Fruit fly (Drosophila melanogaster) whole organism, embryonic: ENCODE measurements around the gene CG7794.

ENCODE experiments used
- C15 ChIP-seq: fragments of 200-800 bp; sonication (Bioruptor generic); IDR thresholded peaks from 3 replicates; pipeline ENCODE4 v1.3.6; 2022; ENCODE audit warnings: missing biosample characterization, missing genetic modification characterization
- CG10274 ChIP-seq: fragments of 200-800 bp; sonication (Bioruptor generic); optimal IDR thresholded peaks from 3 replicates; lab custom pipeline; 2017; ENCODE audit warnings: missing biosample characterization, mild to moderate bottlenecking, missing genetic modification characterization
- CG12104 ChIP-seq: fragments of 200-800 bp; sonication (Bioruptor generic); optimal IDR thresholded peaks from 3 replicates; lab custom pipeline; 2016; ENCODE audit warnings: missing biosample characterization, missing genetic modification characterization
- CG13287 ChIP-seq: fragments of 200-800 bp; sonication (Bioruptor generic); IDR thresholded peaks from 2 replicates; pipeline ENCODE4 v1.3.6; 2022; ENCODE audit warnings: missing biosample characterization, missing genetic modification characterization; ENCODE audit not compliant: partially characterized antibody
- CG13424 ChIP-seq: fragments of 200-800 bp; sonication (Bioruptor generic); optimal IDR thresholded peaks from 2 replicates; lab custom pipeline; 2019; ENCODE audit warnings: missing biosample characterization, mild to moderate bottlenecking, missing genetic modification characterization, moderate library complexity
- CG13775 ChIP-seq: fragments of 200-800 bp; sonication (Bioruptor generic); optimal IDR thresholded peaks from 3 replicates; lab custom pipeline; 2017; ENCODE audit warnings: missing biosample characterization, mild to moderate bottlenecking, missing genetic modification characterization
- CG15269 ChIP-seq: fragments of 200-800 bp; sonication (Bioruptor generic); optimal IDR thresholded peaks from 2 replicates; lab custom pipeline; 2018; ENCODE audit warnings: missing biosample characterization, mild to moderate bottlenecking, missing genetic modification characterization, moderate library complexity
- CG31365 ChIP-seq: fragments of 200-800 bp; sonication (Bioruptor generic); optimal IDR thresholded peaks from 2 replicates; lab custom pipeline; 2018; ENCODE audit warnings: missing biosample characterization, mild to moderate bottlenecking, missing genetic modification characterization
- CG33557 ChIP-seq: fragments of 200-800 bp; sonication (Bioruptor generic); optimal IDR thresholded peaks from 2 replicates; lab custom pipeline; 2019; ENCODE audit warnings: missing biosample characterization, mild to moderate bottlenecking, missing genetic modification characterization, moderate library complexity
- CG42726 ChIP-seq: fragments of 200-800 bp; sonication (Bioruptor generic); IDR thresholded peaks from 2 replicates; pipeline ENCODE4 v1.3.6; 2022; ENCODE audit warnings: missing biosample characterization, missing genetic modification characterization; ENCODE audit not compliant: partially characterized antibody
- CG9932 ChIP-seq: fragments of 200-800 bp; sonication (Bioruptor generic); IDR thresholded peaks from 2 replicates; pipeline ENCODE4 v1.3.6; 2022; ENCODE audit warnings: missing biosample characterization, missing genetic modification characterization
- D19A ChIP-seq: fragments of 200-800 bp; optimal IDR thresholded peaks from 3 replicates; lab custom pipeline; 2019; ENCODE audit warnings: missing biosample characterization, mild to moderate bottlenecking, missing genetic modification characterization, moderate library complexity
- Drgx ChIP-seq: fragments of 200-800 bp; sonication (Bioruptor generic); IDR thresholded peaks from 2 replicates; pipeline ENCODE4 v1.3.6; 2022; ENCODE audit warnings: missing biosample characterization, missing genetic modification characterization
- Ets65A ChIP-seq: fragments of 200-800 bp; sonication (Bioruptor generic); peaks from one replicate; lab custom pipeline; 2016; ENCODE audit warnings: missing biosample characterization, missing genetic modification characterization
- H15 ChIP-seq: fragments of 200-800 bp; sonication (Bioruptor generic); IDR thresholded peaks from 3 replicates; pipeline ENCODE4 v1.3.6; 2022; ENCODE audit warnings: missing biosample characterization, missing genetic modification characterization
- HmgZ ChIP-seq: fragments of 200-800 bp; sonication (Bioruptor generic); optimal IDR thresholded peaks from 2 replicates; lab custom pipeline; 2018; ENCODE audit warnings: missing biosample characterization, mild to moderate bottlenecking, missing genetic modification characterization
- Hr51 ChIP-seq, 2 experiments: fragments of 200-800 bp; sonication (Bioruptor generic); optimal IDR thresholded peaks; 2 replicates in 1 of 2; 3 replicates in 1 of 2; lab custom pipeline; 2016 to 2018; ENCODE audit warnings: missing biosample characterization in 2 of 2, missing genetic modification characterization in 2 of 2, mild to moderate bottlenecking in 1 of 2, moderate library complexity in 1 of 2
- Lhr ChIP-seq: fragments of 200-800 bp; sonication (Bioruptor generic); optimal IDR thresholded peaks from 3 replicates; lab custom pipeline; 2017; ENCODE audit warnings: mild to moderate bottlenecking, missing biosample characterization, missing genetic modification reagents, missing genetic modification characterization
- Meics ChIP-seq: fragments of 200-800 bp; sonication (Bioruptor generic); optimal IDR thresholded peaks from 2 replicates; lab custom pipeline; 2017; ENCODE audit warnings: missing biosample characterization, mild to moderate bottlenecking, missing genetic modification characterization
- Mrtf ChIP-seq: fragments of 200-800 bp; sonication (Bioruptor generic); IDR thresholded peaks from 3 replicates; pipeline ENCODE4 v1.3.6; 2022; ENCODE audit warnings: missing biosample characterization, missing genetic modification characterization
- Oaz ChIP-seq: fragments of 200-800 bp; sonication (Bioruptor generic); IDR thresholded peaks from 2 replicates; pipeline ENCODE4 v1.3.6; 2022; ENCODE audit warnings: missing biosample characterization, missing genetic modification characterization
- Opbp ChIP-seq: fragments of 200-800 bp; sonication (Bioruptor generic); IDR thresholded peaks from 3 replicates; pipeline ENCODE4 v1.3.6; 2022; ENCODE audit warnings: missing biosample characterization, missing genetic modification characterization; ENCODE audit not compliant: partially characterized antibody
- Sry-δ ChIP-seq: fragments of 200-800 bp; sonication (Bioruptor generic); optimal IDR thresholded peaks from 2 replicates; lab custom pipeline; 2016; ENCODE audit warnings: missing biosample characterization, missing genetic modification characterization
- Stat92E ChIP-seq, 3 experiments: fragments of >200 bp in 2 of 3; fragments of 200-800 bp in 1 of 3; sonication (Bioruptor generic) in 1 of 3; optimal IDR thresholded peaks; 2 replicates each; lab custom pipeline; 2017 to 2019; ENCODE audit warnings: missing biosample characterization in 3 of 3, missing genetic modification characterization in 3 of 3, mild to moderate bottlenecking in 1 of 3, moderate library complexity in 1 of 3
- TFAM ChIP-seq: fragments of 200-800 bp; sonication (Bioruptor generic); optimal IDR thresholded peaks from 2 replicates; lab custom pipeline; 2017; ENCODE audit warnings: missing biosample characterization, missing genetic modification characterization, inconsistent platforms
- crol ChIP-seq: fragments of 200-800 bp; sonication (Bioruptor generic); IDR thresholded peaks from 2 replicates; pipeline ENCODE4 v1.3.6; 2022; ENCODE audit warnings: missing biosample characterization, missing genetic modification characterization
- dmrt99B ChIP-seq: fragments of 200-800 bp; sonication (Bioruptor generic); optimal IDR thresholded peaks from 2 replicates; lab custom pipeline; 2018; ENCODE audit warnings: missing biosample characterization, mild to moderate bottlenecking, missing genetic modification characterization, moderate library complexity
- gce ChIP-seq: fragments of 200-800 bp; sonication (Bioruptor generic); IDR thresholded peaks from 3 replicates; pipeline ENCODE4 v1.3.6; 2022; ENCODE audit warnings: missing biosample characterization, missing genetic modification characterization
- gem ChIP-seq: fragments of 200-800 bp; sonication (Bioruptor generic); optimal IDR thresholded peaks from 2 replicates; lab custom pipeline; 2019; ENCODE audit warnings: missing biosample characterization, mild to moderate bottlenecking, missing genetic modification characterization, moderate library complexity
- pfk ChIP-seq: fragments of 200-800 bp; sonication (Bioruptor generic); optimal IDR thresholded peaks from 2 replicates; lab custom pipeline; 2018; ENCODE audit warnings: missing biosample characterization, mild to moderate bottlenecking, missing genetic modification characterization, moderate library complexity
- phol ChIP-seq: fragments of 200-800 bp; sonication (Bioruptor generic); optimal IDR thresholded peaks from 3 replicates; lab custom pipeline; 2018; ENCODE audit warnings: missing biosample characterization, mild to moderate bottlenecking, missing genetic modification characterization, moderate library complexity
- pzg ChIP-seq: fragments of 200-800 bp; sonication (Bioruptor generic); optimal IDR thresholded peaks from 3 replicates; lab custom pipeline; 2018; ENCODE audit warnings: missing biosample characterization, mild to moderate bottlenecking, missing genetic modification characterization, moderate library complexity
- rib ChIP-seq: fragments of 200-800 bp; sonication (Bioruptor generic); IDR thresholded peaks from 2 replicates; pipeline ENCODE4 v1.3.6; 2022; ENCODE audit warnings: missing biosample characterization, missing genetic modification characterization
- sens ChIP-seq: fragments of 200-800 bp; sonication (Bioruptor generic); peaks from one replicate; lab custom pipeline; 2016; ENCODE audit warnings: missing biosample characterization, missing genetic modification characterization
- sob ChIP-seq: fragments of 200-800 bp; sonication (Bioruptor generic); IDR thresholded peaks from 2 replicates; pipeline ENCODE4 v1.3.6; 2022; ENCODE audit warnings: missing biosample characterization, missing genetic modification characterization
- tgo ChIP-seq: fragments of 200-800 bp; sonication (Bioruptor generic); IDR thresholded peaks from 3 replicates; pipeline ENCODE4 v1.3.6; 2022; ENCODE audit warnings: missing biosample characterization, missing genetic modification characterization
- tna ChIP-seq: fragments of 200-800 bp; sonication (Bioruptor generic); IDR thresholded peaks from 2 replicates; pipeline ENCODE4 v1.3.6; 2022; ENCODE audit warnings: missing biosample characterization, missing genetic modification characterization; ENCODE audit not compliant: partially characterized antibody
- usp ChIP-seq: fragments of >200 bp; optimal IDR thresholded peaks from 2 replicates; lab custom pipeline; 2017; ENCODE audit warnings: missing biosample characterization, missing genetic modification characterization
- z ChIP-seq: fragments of 200-800 bp; sonication (Bioruptor generic); IDR thresholded peaks from 3 replicates; pipeline ENCODE4 v1.3.6; 2022; ENCODE audit warnings: missing biosample characterization, missing genetic modification characterization

The CG7794 gene

dm6 chr3R:18026536-18026935 lies 3.0 kb downstream of the CG7794 start:
- TF ChIP-seq CG13424 (tag; lab: Kevin White, UChicago) = no peak
- TF ChIP-seq D19A (tag; lab: Kevin White, UChicago) = peak; percentile 75
- no peak for TF ChIP-seq Stat92E (GFP tag; optimal IDR thresholded peaks at IDR 0.05; lab: Kevin White, UChicago)
- TF ChIP-seq TFAM (GFP tag; lab: Kevin White, UChicago) = no peak
- no peak for TF ChIP-seq rib

dm6 chr3R:18027307-18027706 lies 3.8 kb downstream of the CG7794 start:
- TF ChIP-seq Oaz (no peak), gem (tag; lab: Kevin White, UChicago) (peak; percentile 4), CG12104 (GFP tag; lab: Kevin White, UChicago) (no peak), Meics (no peak)

- TF ChIP-seq Ets65A (peak; percentile 87), Opbp (GFP tag; lab: Robert Waterston, UW) (0 out of 3 replicates have a peak, but pooled peaks have one; percentile 23), Sry-δ (GFP tag; lab: Kevin White, UChicago) (no peak), crol (GFP tag; lab: Robert Waterston, UW) (peak; percentile 65), CG13775 (GFP tag; lab: Kevin White, UChicago) (no peak), pzg (no peak), H15 (no peak)
Observed at dm6 chr3R:18027789-18028188, 4.3 kb downstream of the CG7794 start.

dm6 chr3R:18029105-18029504 lies 5.6 kb downstream of the CG7794 start:
- no peak for TF ChIP-seq tna (GFP tag; lab: Robert Waterston, UW)
- TF ChIP-seq tgo (GFP tag; lab: Robert Waterston, UW) = no peak
- no peak for TF ChIP-seq C15 (GFP tag; lab: Robert Waterston, UW)
- no peak for TF ChIP-seq CG31365 (tag; lab: Kevin White, UChicago)
- TF ChIP-seq Lhr = no peak
- TF ChIP-seq z (GFP tag; lab: Robert Waterston, UW) = no peak
- TF ChIP-seq Mrtf = no peak
- TF ChIP-seq CG15269 (tag; lab: Kevin White, UChicago) = no peak
- no peak for TF ChIP-seq CG9932 (GFP tag; lab: Robert Waterston, UW)
- no peak for TF ChIP-seq CG10274 (GFP tag; lab: Kevin White, UChicago)
- TF ChIP-seq CG13287 (GFP tag; lab: Robert Waterston, UW) = no peak
- no peak for TF ChIP-seq CG33557 (GFP tag; lab: Kevin White, UChicago)
- no peak for TF ChIP-seq dmrt99B
- no peak for TF ChIP-seq pfk
- TF ChIP-seq Ets65A = peak; percentile 2
- no peak for TF ChIP-seq phol (tag; lab: Kevin White, UChicago)
- TF ChIP-seq HmgZ = no peak
- no peak for TF ChIP-seq gce (GFP tag; lab: Robert Waterston, UW)
- no peak for TF ChIP-seq usp (GFP tag; lab: Kevin White, UChicago)
- peak; percentile 74 for TF ChIP-seq Drgx (GFP tag; lab: Robert Waterston, UW)
- TF ChIP-seq sens = peak; percentile 5
- no peak for TF ChIP-seq CG42726 (GFP tag; lab: Robert Waterston, UW)
- no peak for TF ChIP-seq sob (GFP tag; lab: Robert Waterston, UW)
- TF ChIP-seq Hr51 (GFP tag; optimal IDR thresholded peaks at IDR 0.05; lab: Kevin White, UChicago) = peak in 1 of 2 experiments; percentile 12
- TF ChIP-seq gem (tag; lab: Kevin White, UChicago) = peak; percentile 6
